Worm (Caenorhabditis elegans): ENCODE measurements around the gene T13F2.4.

Gene T13F2.4

ce11 chrIV:9797304-9798003, 7.9 kb downstream of the T13F2.4 start, which contains the start of gene T13F2.2:
Gene T13F2.2 (minus strand): TSS chrIV:9797354.
- TF ChIP-seq sma-9 (GFP tag; optimal IDR thresholded peaks at IDR 0.05), result peak; percentile 33
- no peak for TF ChIP-seq sma-9 (tag; optimal IDR thresholded peaks at IDR 0.05)
- TF ChIP-seq lsy-2 (tag; optimal IDR thresholded peaks at IDR 0.05), result peak in 1 of 2 experiments; percentile 22
- TF ChIP-seq nhr-25 (tag; optimal IDR thresholded peaks at IDR 0.05), result no peak
- TF ChIP-seq lin-13 (GFP tag; optimal IDR thresholded peaks at IDR 0.05), result no peak
- peak; percentile 51 for TF ChIP-seq fos-1 (tag; optimal IDR thresholded peaks at IDR 0.05)
- no peak for TF ChIP-seq ztf-11 (tag; optimal IDR thresholded peaks at IDR 0.05)
- no peak for TF ChIP-seq nhr-237 (tag; optimal IDR thresholded peaks at IDR 0.05)
- TF ChIP-seq unc-62 (GFP tag; optimal IDR thresholded peaks at IDR 0.05), result no peak
- TF ChIP-seq ceh-16 (tag; optimal IDR thresholded peaks at IDR 0.05), result no peak
- TF ChIP-seq F13H6.1 (tag; optimal IDR thresholded peaks at IDR 0.05), result peak; percentile 12
- no peak for TF ChIP-seq nhr-10 (tag; optimal IDR thresholded peaks at IDR 0.05)
- no peak for TF ChIP-seq sma-3 (GFP tag; optimal IDR thresholded peaks at IDR 0.05)
- TF ChIP-seq C34F6.9 (tag; optimal IDR thresholded peaks at IDR 0.05), result peak; percentile 8
- TF ChIP-seq alr-1 (tag; optimal IDR thresholded peaks at IDR 0.05), result no peak
- no peak for TF ChIP-seq elt-1 (tag; optimal IDR thresholded peaks at IDR 0.05)
- no peak for TF ChIP-seq lin-39 (tag; optimal IDR thresholded peaks at IDR 0.05)
- no peak for TF ChIP-seq unc-39 (tag; optimal IDR thresholded peaks at IDR 0.05)

DNA sequence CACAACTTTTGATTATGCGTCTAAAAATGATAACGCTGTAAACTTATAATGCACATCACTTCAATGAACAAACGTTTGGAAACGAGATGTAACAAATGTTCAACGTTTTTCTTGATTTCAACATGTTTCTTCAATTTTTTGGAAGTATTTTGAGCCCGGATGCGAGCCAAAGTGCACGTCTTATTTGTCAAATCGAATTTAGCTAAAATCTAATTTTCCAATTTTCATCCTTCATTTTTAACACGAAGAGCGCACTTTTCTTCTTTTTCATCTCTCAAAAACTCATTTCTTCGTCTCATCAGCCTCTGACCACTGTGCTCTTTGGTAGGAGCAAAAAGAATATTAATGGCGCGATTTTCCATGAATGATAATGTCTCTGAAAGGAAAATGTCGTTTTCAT, 8.7 kb downstream of the T13F2.4 start:
- TF ChIP-seq sma-9 (GFP tag; optimal IDR thresholded peaks at IDR 0.05) (peak; percentile 17), sma-9 (tag; optimal IDR thresholded peaks at IDR 0.05) (no peak), mdl-1 (tag; optimal IDR thresholded peaks at IDR 0.05) (no peak), mab-5 (tag; optimal IDR thresholded peaks at IDR 0.05) (no peak), C34F6.9 (tag; optimal IDR thresholded peaks at IDR 0.05) (peak; percentile 17)

- TF ChIP-seq sma-3 (GFP tag; optimal IDR thresholded peaks at IDR 0.05) (no peak), elt-1 (tag; optimal IDR thresholded peaks at IDR 0.05) (no peak), ztf-1 (GFP tag; conservative IDR thresholded peaks at IDR 0.05) (no peak), crh-2 (tag; optimal IDR thresholded peaks at IDR 0.05) (no peak), nhr-237 (tag; optimal IDR thresholded peaks at IDR 0.05) (no peak)
Observed at ce11 chrIV:9799129-9799528, 9.5 kb downstream of the T13F2.4 start, which contains the start of gene fat-4. Gene fat-4 (plus strand): TSS chrIV:9799429.

- no peak for TF ChIP-seq nhr-12 (tag; optimal IDR thresholded peaks at IDR 0.05)
- TF ChIP-seq lsy-2 (tag; optimal IDR thresholded peaks at IDR 0.05), result no peak
- no peak for TF ChIP-seq ztf-1 (GFP tag; conservative IDR thresholded peaks at IDR 0.05)
- no peak for TF ChIP-seq fos-1 (tag; optimal IDR thresholded peaks at IDR 0.05)
- peak; percentile 14 for TF ChIP-seq sma-9 (GFP tag; optimal IDR thresholded peaks at IDR 0.05)
- no peak for TF ChIP-seq sma-9 (tag; optimal IDR thresholded peaks at IDR 0.05)
- no peak for TF ChIP-seq dmd-4 (tag; optimal IDR thresholded peaks at IDR 0.05)
- TF ChIP-seq lin-13 (GFP tag; optimal IDR thresholded peaks at IDR 0.05), result no peak
- TF ChIP-seq peb-1 (tag; optimal IDR thresholded peaks at IDR 0.05), result no peak
- TF ChIP-seq nhr-25 (tag; optimal IDR thresholded peaks at IDR 0.05), result no peak
Observed at ce11 chrIV:9799664-9800063, 10.1 kb downstream of the T13F2.4 start.

ce11 chrIV:9801418-9801817, 11.8 kb downstream of the T13F2.4 start:
- peak; percentile 83 for TF ChIP-seq sma-9 (GFP tag; optimal IDR thresholded peaks at IDR 0.05)
- TF ChIP-seq sma-9 (tag; optimal IDR thresholded peaks at IDR 0.05), result no peak
- no peak for TF ChIP-seq zag-1 (tag; optimal IDR thresholded peaks at IDR 0.05)
- TF ChIP-seq nhr-21 (tag; optimal IDR thresholded peaks at IDR 0.05), result no peak
- TF ChIP-seq lsy-2 (tag; optimal IDR thresholded peaks at IDR 0.05), result no peak
- TF ChIP-seq unc-55 (GFP tag; optimal IDR thresholded peaks at IDR 0.05), result no peak
- TF ChIP-seq ZK546.5 (tag; optimal IDR thresholded peaks at IDR 0.05), result no peak
- TF ChIP-seq gmeb-1 (tag; optimal IDR thresholded peaks at IDR 0.05), result peak; percentile 48
- no peak for TF ChIP-seq nhr-25 (tag; optimal IDR thresholded peaks at IDR 0.05)
- no peak for TF ChIP-seq C34F6.9 (tag; optimal IDR thresholded peaks at IDR 0.05)
- no peak for TF ChIP-seq mab-5 (tag; optimal IDR thresholded peaks at IDR 0.05)
- TF ChIP-seq ama-1 (optimal IDR thresholded peaks at IDR 0.05), result no peak
- peak; percentile 21 for TF ChIP-seq nhr-129 (tag; optimal IDR thresholded peaks at IDR 0.05)
- no peak for TF ChIP-seq ztf-11 (tag; optimal IDR thresholded peaks at IDR 0.05)
- TF ChIP-seq unc-62 (GFP tag; optimal IDR thresholded peaks at IDR 0.05), result no peak
- TF ChIP-seq snpc-4 (tag; optimal IDR thresholded peaks at IDR 0.05), result no peak
- TF ChIP-seq mdl-1 (tag; optimal IDR thresholded peaks at IDR 0.05), result no peak
- peak; percentile 34 for TF ChIP-seq blmp-1 (tag; optimal IDR thresholded peaks at IDR 0.05; ENCODE audit: insufficient read depth)
- TF ChIP-seq lin-11 (tag; optimal IDR thresholded peaks at IDR 0.05), result no peak
- TF ChIP-seq crh-2 (tag; optimal IDR thresholded peaks at IDR 0.05), result peak; percentile 78
- no peak for TF ChIP-seq alr-1 (tag; optimal IDR thresholded peaks at IDR 0.05)
- no peak for TF ChIP-seq nhr-77 (tag; optimal IDR thresholded peaks at IDR 0.05)
- no peak for TF ChIP-seq ztf-4 (tag; optimal IDR thresholded peaks at IDR 0.05)
- peak; percentile 24 for TF ChIP-seq sma-3 (GFP tag; optimal IDR thresholded peaks at IDR 0.05)
- TF ChIP-seq fos-1 (tag; optimal IDR thresholded peaks at IDR 0.05), result peak; percentile 91
- no peak for TF ChIP-seq aly-2 (tag; optimal IDR thresholded peaks at IDR 0.05)
- TF ChIP-seq mbf-1 (tag; optimal IDR thresholded peaks at IDR 0.05), result no peak
- no peak for TF ChIP-seq nhr-23 (tag; optimal IDR thresholded peaks at IDR 0.05)
- no peak for TF ChIP-seq elt-3 (tag; optimal IDR thresholded peaks at IDR 0.05)
- no peak for TF ChIP-seq Y55F3AM.14 (GFP tag; optimal IDR thresholded peaks at IDR 0.05)
- no peak for TF ChIP-seq nhr-237 (tag; optimal IDR thresholded peaks at IDR 0.05)
- no peak for TF ChIP-seq ceh-82 (tag; optimal IDR thresholded peaks at IDR 0.05)
